Worm (Caenorhabditis elegans) whole organism, L3 larva: ENCODE measurements around the gene ipla-1.

Experiments
- R02D3.7 ChIP-seq: fragments of 150-350 bp; optimal IDR thresholded peaks from 2 replicates; lab custom pipeline; 2014; ENCODE audit warnings: missing biosample characterization, missing genetic modification characterization
- ZK546.5 ChIP-seq: sonication (generic microtip); optimal IDR thresholded peaks from 2 replicates; lab custom pipeline; 2017; ENCODE audit warnings: missing biosample characterization, missing genetic modification characterization
- ama-1 ChIP-seq: fragments of 150-350 bp; optimal IDR thresholded peaks from 2 replicates; lab custom pipeline; 2018
- ceh-16 ChIP-seq: sonication (generic microtip); optimal IDR thresholded peaks from 2 replicates; lab custom pipeline; 2017; ENCODE audit warnings: missing biosample characterization, missing genetic modification characterization
- ceh-82 ChIP-seq: fragments of 150-350 bp; optimal IDR thresholded peaks from 2 replicates; lab custom pipeline; 2014; ENCODE audit warnings: missing biosample characterization, missing genetic modification characterization
- ceh-9 ChIP-seq: sonication (generic microtip); optimal IDR thresholded peaks from 2 replicates; lab custom pipeline; 2018; ENCODE audit warnings: missing biosample characterization, missing genetic modification characterization
- daf-12 ChIP-seq: fragments of 150-350 bp; optimal IDR thresholded peaks from 2 replicates; lab custom pipeline; 2014; ENCODE audit warnings: missing biosample characterization, missing genetic modification reagents, missing genetic modification characterization
- egl-5 ChIP-seq: fragments of 150-350 bp; optimal IDR thresholded peaks from 2 replicates; lab custom pipeline; 2017; ENCODE audit warnings: missing biosample characterization, missing genetic modification reagents, missing genetic modification characterization, inconsistent platforms
- elt-1 ChIP-seq: fragments of 150-350 bp; optimal IDR thresholded peaks from 2 replicates; lab custom pipeline; 2014; ENCODE audit warnings: missing biosample characterization, missing genetic modification characterization
- elt-2 ChIP-seq: sonication (generic microtip); optimal IDR thresholded peaks from 2 replicates; lab custom pipeline; 2016; ENCODE audit warnings: missing genetic modification reagents, mild to moderate bottlenecking, missing genetic modification characterization, missing compliant biosample characterization
- elt-3 ChIP-seq, 3 experiments: fragments of 150-350 bp in 1 of 3; sonication (generic microtip) in 2 of 3; optimal IDR thresholded peaks; 2 replicates in 2 of 3; 4 replicates in 1 of 3; lab custom pipeline; 2014 to 2017; ENCODE audit warnings: missing biosample characterization in 3 of 3, missing genetic modification characterization in 3 of 3
- eor-1 ChIP-seq, 2 experiments: fragments of 150-350 bp; optimal IDR thresholded peaks; 2 replicates each; lab custom pipeline; 2014 to 2018; ENCODE audit warnings: missing biosample characterization in 2 of 2, missing genetic modification characterization in 2 of 2
- fkh-2 ChIP-seq: fragments of 150-350 bp; optimal IDR thresholded peaks from 2 replicates; lab custom pipeline; 2014; ENCODE audit warnings: missing biosample characterization, missing genetic modification reagents, missing genetic modification characterization
- fos-1 ChIP-seq: fragments of 150-350 bp; optimal IDR thresholded peaks from 2 replicates; lab custom pipeline; 2014; ENCODE audit warnings: missing biosample characterization, missing genetic modification characterization
- hmg-11 ChIP-seq: sonication (generic microtip); optimal IDR thresholded peaks from 2 replicates; lab custom pipeline; 2016; ENCODE audit warnings: missing genetic modification characterization, missing compliant biosample characterization
- jun-1 ChIP-seq: fragments of 150-350 bp; optimal IDR thresholded peaks from 2 replicates; lab custom pipeline; 2014; ENCODE audit warnings: missing biosample characterization, missing genetic modification reagents, missing genetic modification characterization
- lin-15B ChIP-seq: fragments of 150-350 bp; optimal IDR thresholded peaks from 2 replicates; lab custom pipeline; 2014; ENCODE audit warnings: missing biosample characterization, missing genetic modification characterization
- lin-39 ChIP-seq: fragments of 150-350 bp; optimal IDR thresholded peaks from 2 replicates; lab custom pipeline; 2018; ENCODE audit warnings: missing biosample characterization, missing genetic modification reagents, missing genetic modification characterization
- lsy-12 ChIP-seq: sonication (generic microtip); optimal IDR thresholded peaks from 2 replicates; lab custom pipeline; 2016; ENCODE audit warnings: mild to moderate bottlenecking, missing genetic modification characterization, missing compliant biosample characterization
- nfya-1 ChIP-seq: sonication (generic microtip); optimal IDR thresholded peaks from 2 replicates; lab custom pipeline; 2017; ENCODE audit warnings: missing genetic modification characterization, mild to moderate bottlenecking, missing compliant biosample characterization, antibody characterized with exemption, moderate library complexity; ENCODE audit not compliant: insufficient read depth
- nhr-12 ChIP-seq: fragments of 150-350 bp; optimal IDR thresholded peaks from 2 replicates; lab custom pipeline; 2014; ENCODE audit warnings: missing biosample characterization, missing genetic modification characterization
- nhr-23 ChIP-seq: fragments of 150-350 bp; optimal IDR thresholded peaks from 2 replicates; lab custom pipeline; 2014; ENCODE audit warnings: missing biosample characterization, missing genetic modification reagents, missing genetic modification characterization
- nhr-237 ChIP-seq: fragments of 150-350 bp; optimal IDR thresholded peaks from 2 replicates; lab custom pipeline; 2014; ENCODE audit warnings: missing biosample characterization, missing genetic modification characterization
- nhr-25 ChIP-seq: sonication (generic microtip); optimal IDR thresholded peaks from 2 replicates; lab custom pipeline; 2017; ENCODE audit warnings: missing biosample characterization, missing genetic modification characterization
- nhr-28 ChIP-seq: fragments of 150-350 bp; optimal IDR thresholded peaks from 2 replicates; lab custom pipeline; 2014; ENCODE audit warnings: missing biosample characterization, missing genetic modification characterization
- nhr-43 ChIP-seq: sonication (generic microtip); optimal IDR thresholded peaks from 2 replicates; lab custom pipeline; 2016; ENCODE audit warnings: mild to moderate bottlenecking, missing genetic modification characterization, missing compliant biosample characterization; ENCODE audit not compliant: poor library complexity, severe bottlenecking
- nhr-67 ChIP-seq: fragments of 150-350 bp; optimal IDR thresholded peaks from 2 replicates; lab custom pipeline; 2014; ENCODE audit warnings: missing biosample characterization, missing genetic modification characterization
- nhr-77 ChIP-seq: fragments of 150-350 bp; optimal IDR thresholded peaks from 2 replicates; lab custom pipeline; 2014; ENCODE audit warnings: missing biosample characterization, missing genetic modification characterization
- pqm-1 ChIP-seq: fragments of 150-350 bp; optimal IDR thresholded peaks from 2 replicates; lab custom pipeline; 2017; ENCODE audit warnings: missing biosample characterization, missing genetic modification characterization, inconsistent platforms
- snpc-4 ChIP-seq: fragments of 150-350 bp; optimal IDR thresholded peaks from 2 replicates; lab custom pipeline; 2014; ENCODE audit warnings: missing biosample characterization, missing genetic modification characterization
- unc-39 ChIP-seq: sonication (generic microtip); optimal IDR thresholded peaks from 4 replicates; lab custom pipeline; 2017; ENCODE audit warnings: missing biosample characterization, missing genetic modification characterization
- unc-62 ChIP-seq: fragments of 150-350 bp; sonication (generic microtip); optimal IDR thresholded peaks from 4 replicates; lab custom pipeline; 2014; ENCODE audit warnings: missing biosample characterization, missing genetic modification reagents, missing genetic modification characterization
- zag-1 ChIP-seq: fragments of 150-350 bp; optimal IDR thresholded peaks from 2 replicates; lab custom pipeline; 2014; ENCODE audit warnings: missing biosample characterization, missing genetic modification characterization
- ztf-11 ChIP-seq: fragments of 150-350 bp; optimal IDR thresholded peaks from 2 replicates; lab custom pipeline; 2014; ENCODE audit warnings: missing biosample characterization, missing genetic modification characterization
- ztf-4 ChIP-seq: fragments of 150-350 bp; optimal IDR thresholded peaks from 2 replicates; lab custom pipeline; 2014; ENCODE audit warnings: missing biosample characterization, missing genetic modification characterization

Gene ipla-1

DNA sequence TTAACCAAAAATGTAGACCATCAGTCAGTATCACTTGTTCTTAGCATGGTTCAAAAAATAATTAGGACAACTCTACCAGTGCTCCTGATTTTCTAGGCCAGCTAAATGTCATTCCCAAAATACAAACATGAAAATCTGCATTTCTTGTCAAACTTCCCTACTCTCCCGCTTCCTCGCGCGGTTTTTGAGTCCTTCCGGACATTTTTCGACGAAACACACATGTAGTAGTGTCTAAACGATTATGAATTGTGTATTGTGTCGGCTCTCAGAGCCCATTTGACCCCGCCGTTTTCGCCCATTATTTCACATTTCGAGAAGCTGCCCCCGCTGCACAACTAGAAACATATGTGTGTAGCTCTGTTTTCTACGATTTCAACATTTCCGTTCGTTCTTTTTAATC lies 25.4 kb upstream of the ipla-1 start, which contains the start of gene F35D11.1:
Gene F35D11.1 (plus strand): TSS at position 301 of the 400 bp plus-strand sequence.
- no peak for TF ChIP-seq lsy-12 (tag; lab: Kevin White, UChicago)
- no peak for TF ChIP-seq nhr-77 (tag; lab: Kevin White, UChicago)
- TF ChIP-seq nhr-12 (tag; lab: Kevin White, UChicago), result no peak
- TF ChIP-seq elt-1 (tag; lab: Kevin White, UChicago), result no peak
- no peak for TF ChIP-seq fkh-2 (tag; lab: Kevin White, UChicago)
- TF ChIP-seq elt-2, result no peak
- TF ChIP-seq nhr-25, result no peak
- no peak for TF ChIP-seq nhr-67 (tag; lab: Kevin White, UChicago)
- no peak for TF ChIP-seq hmg-11 (tag; lab: Kevin White, UChicago)

DNA sequence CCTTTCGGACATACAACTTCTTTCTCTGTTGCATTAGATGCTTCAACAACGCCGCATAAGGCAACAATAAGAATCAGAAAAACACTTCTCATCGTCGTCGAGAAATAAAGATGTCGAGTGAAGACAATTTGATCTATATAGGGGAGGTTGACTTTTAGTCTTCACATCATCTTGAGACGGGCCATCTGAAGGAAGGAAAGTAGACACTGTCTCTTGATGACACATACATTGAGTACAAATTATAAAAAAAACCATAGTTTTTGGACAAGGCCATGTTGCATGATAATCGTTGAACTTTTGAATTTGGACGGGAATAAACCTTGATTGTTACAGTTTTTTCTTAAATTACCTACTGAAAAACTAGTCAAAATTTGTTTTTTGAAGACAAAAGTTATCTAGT lies 20.5 kb upstream of the ipla-1 start, which contains the start of gene clec-139:
Gene clec-139 (minus strand): TSS at position 101 of the 400 bp plus-strand sequence.
- no peak for TF ChIP-seq ZK546.5 (tag; lab: Kevin White, UChicago)
- no peak for TF ChIP-seq egl-5 (tag; lab: Kevin White, UChicago)
- TF ChIP-seq eor-1 (tag; optimal IDR thresholded peaks at IDR 0.05; lab: Kevin White, UChicago), result no peak
- TF ChIP-seq zag-1 (tag; lab: Kevin White, UChicago), result no peak
- no peak for TF ChIP-seq nhr-43 (tag; lab: Kevin White, UChicago)
- TF ChIP-seq ama-1, result no peak
- TF ChIP-seq lin-39 (tag; lab: Kevin White, UChicago), result no peak
- TF ChIP-seq fos-1 (tag; lab: Kevin White, UChicago), result no peak
- TF ChIP-seq pqm-1, result no peak

- TF ChIP-seq nhr-67 (tag; lab: Kevin White, UChicago), result no peak
- TF ChIP-seq ceh-16 (tag; lab: Kevin White, UChicago), result no peak
- TF ChIP-seq ceh-9 (tag; lab: Kevin White, UChicago), result no peak
- TF ChIP-seq elt-3 (tag; optimal IDR thresholded peaks at IDR 0.05; lab: Kevin White, UChicago), result no peak
- TF ChIP-seq ztf-11 (tag; lab: Kevin White, UChicago), result no peak
- TF ChIP-seq nhr-43 (tag; lab: Kevin White, UChicago), result no peak
- TF ChIP-seq lin-15B, result no peak
- no peak for TF ChIP-seq fkh-2 (tag; lab: Kevin White, UChicago)
- TF ChIP-seq R02D3.7 (tag; lab: Kevin White, UChicago), result no peak
- TF ChIP-seq pqm-1, result no peak
- no peak for TF ChIP-seq lsy-12 (tag; lab: Kevin White, UChicago)
- no peak for TF ChIP-seq unc-39
- no peak for TF ChIP-seq nhr-237 (tag; lab: Kevin White, UChicago)
- TF ChIP-seq, all 47 proteins: peak for 0
Observed at ce11 chrII:4619700-4620099, 18.5 kb upstream of the ipla-1 start, which contains the start of gene clec-138. Gene clec-138, minus strand, starts transcription at chrII:4619800.

DNA sequence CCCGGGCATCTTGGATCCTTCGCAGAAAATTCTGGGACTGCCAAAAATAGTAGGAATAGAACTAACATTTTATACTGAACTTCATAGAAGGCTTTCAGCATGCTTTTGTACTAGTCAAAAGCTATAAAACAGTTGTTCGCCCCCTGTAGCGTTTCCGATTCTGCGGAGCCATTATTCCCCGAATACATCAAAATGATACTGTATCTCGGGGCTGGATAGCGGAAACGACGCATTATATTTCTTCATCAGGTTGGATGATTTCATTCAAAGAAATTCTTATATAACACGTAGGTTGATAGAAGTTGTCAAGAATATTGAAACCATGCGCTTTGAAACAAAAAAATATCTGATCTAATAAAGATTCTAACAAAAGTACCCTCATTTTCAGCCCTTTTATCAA lies 16.8 kb upstream of the ipla-1 start, which contains the start of gene clec-137:
Gene clec-137 (minus strand): TSS at position 101 of the 400 bp plus-strand sequence.
- TF ChIP-seq ztf-4 (tag; lab: Kevin White, UChicago) (no peak), hmg-11 (tag; lab: Kevin White, UChicago) (no peak), lin-15B (no peak), daf-12 (tag; lab: Kevin White, UChicago) (no peak), nhr-67 (tag; lab: Kevin White, UChicago) (no peak), lsy-12 (tag; lab: Kevin White, UChicago) (no peak), snpc-4 (tag; lab: Kevin White, UChicago) (no peak), unc-62 (no peak), ztf-11 (tag; lab: Kevin White, UChicago) (no peak), fos-1 (tag; lab: Kevin White, UChicago) (no peak), jun-1 (no peak), ZK546.5 (tag; lab: Kevin White, UChicago) (no peak), zag-1 (tag; lab: Kevin White, UChicago) (no peak), ceh-82 (tag; lab: Kevin White, UChicago) (no peak), nfya-1 (tag; lab: Kevin White, UChicago) (no peak), nhr-28 (tag; lab: Kevin White, UChicago) (no peak), nhr-23 (tag; lab: Kevin White, UChicago) (no peak)
- TF ChIP-seq, all 47 proteins: peak for 0
